Worm (Caenorhabditis elegans) whole organism, late embryonic: ENCODE results near the gene col-40.

Source experiments
- C38D4.7 ChIP-seq: fragments of 200-800 bp; sonication (Bioruptor generic); optimal IDR thresholded peaks from 2 replicates; lab custom pipeline; 2018; ENCODE audit warnings: mild to moderate bottlenecking, missing genetic modification characterization, moderate library complexity, missing compliant biosample characterization
- K02D7.2 ChIP-seq: sonication (generic microtip); optimal IDR thresholded peaks from 2 replicates; lab custom pipeline; 2017; ENCODE audit warnings: mild to moderate bottlenecking, missing genetic modification characterization, missing compliant biosample characterization
- ceh-18 ChIP-seq: sonication (generic microtip); optimal IDR thresholded peaks from 2 replicates; lab custom pipeline; 2016; ENCODE audit warnings: missing genetic modification characterization, missing compliant biosample characterization
- ceh-2 ChIP-seq: sonication (generic microtip); optimal IDR thresholded peaks from 2 replicates; lab custom pipeline; 2016; ENCODE audit warnings: missing genotype, missing genetic modification characterization, missing compliant biosample characterization
- ceh-22 ChIP-seq: sonication (generic microtip); optimal IDR thresholded peaks from 2 replicates; lab custom pipeline; 2017; ENCODE audit warnings: missing biosample characterization, missing genetic modification characterization
- ceh-24 ChIP-seq: sonication (generic microtip); optimal IDR thresholded peaks from 2 replicates; lab custom pipeline; 2016; ENCODE audit warnings: mild to moderate bottlenecking, missing genetic modification characterization, missing compliant biosample characterization
- ceh-30 ChIP-seq: fragments of 150-350 bp; optimal IDR thresholded peaks from 2 replicates; lab custom pipeline; 2014; ENCODE audit warnings: missing biosample characterization, missing genetic modification characterization
- ceh-48 ChIP-seq: sonication (generic microtip); optimal IDR thresholded peaks from 2 replicates; lab custom pipeline; 2016; ENCODE audit warnings: missing genetic modification characterization, inconsistent platforms, missing compliant biosample characterization
- ceh-6 ChIP-seq: fragments of 200-800 bp; sonication (Bioruptor generic); optimal IDR thresholded peaks from 2 replicates; lab custom pipeline; 2018; ENCODE audit warnings: mild to moderate bottlenecking, missing genetic modification characterization, missing compliant biosample characterization
- ceh-9 ChIP-seq: sonication (generic microtip); optimal IDR thresholded peaks from 2 replicates; lab custom pipeline; 2016; ENCODE audit warnings: mild to moderate bottlenecking, missing genetic modification characterization, inconsistent platforms, missing compliant biosample characterization
- che-1 ChIP-seq: sonication (generic microtip); optimal IDR thresholded peaks from 2 replicates; lab custom pipeline; 2016; ENCODE audit warnings: mild to moderate bottlenecking, missing genetic modification characterization, missing compliant biosample characterization
- dmd-4 ChIP-seq: sonication (generic microtip); optimal IDR thresholded peaks from 2 replicates; lab custom pipeline; 2016; ENCODE audit warnings: borderline replicate concordance, missing genetic modification characterization, missing compliant biosample characterization
- dve-1 ChIP-seq: sonication (generic microtip); optimal IDR thresholded peaks from 2 replicates; lab custom pipeline; 2017; ENCODE audit warnings: antibody characterized with exemption, mild to moderate bottlenecking, missing genetic modification characterization, missing compliant biosample characterization
- elt-2 ChIP-seq: sonication (generic microtip); optimal IDR thresholded peaks from 2 replicates; lab custom pipeline; 2016; ENCODE audit warnings: missing genetic modification reagents, missing genetic modification characterization, missing compliant biosample characterization
- elt-4 ChIP-seq: sonication (generic microtip); optimal IDR thresholded peaks from 2 replicates; lab custom pipeline; 2016; ENCODE audit warnings: missing genetic modification characterization, missing compliant biosample characterization
- eyg-1 ChIP-seq: sonication (generic microtip); optimal IDR thresholded peaks from 2 replicates; lab custom pipeline; 2016; ENCODE audit warnings: missing genotype, missing genetic modification characterization, missing compliant biosample characterization
- fax-1 ChIP-seq: sonication (generic microtip); optimal IDR thresholded peaks from 2 replicates; lab custom pipeline; 2016; ENCODE audit warnings: missing genotype, missing genetic modification characterization, missing compliant biosample characterization
- fkh-10 ChIP-seq: fragments of 150-350 bp; optimal IDR thresholded peaks from 2 replicates; lab custom pipeline; 2014; ENCODE audit warnings: missing biosample characterization, missing genetic modification reagents, missing genetic modification characterization
- fkh-6 ChIP-seq: sonication (generic microtip); optimal IDR thresholded peaks from 2 replicates; lab custom pipeline; 2016; ENCODE audit warnings: missing genetic modification characterization, missing compliant biosample characterization
- gmeb-2 ChIP-seq: sonication (generic microtip); optimal IDR thresholded peaks from 2 replicates; lab custom pipeline; 2016; ENCODE audit warnings: missing genetic modification characterization, inconsistent platforms, missing compliant biosample characterization
- hlh-13 ChIP-seq: fragments of 200-800 bp; sonication (Bioruptor generic); optimal IDR thresholded peaks from 2 replicates; lab custom pipeline; 2018; ENCODE audit warnings: mild to moderate bottlenecking, missing genetic modification characterization, missing compliant biosample characterization
- hlh-6 ChIP-seq: sonication (generic microtip); optimal IDR thresholded peaks from 2 replicates; lab custom pipeline; 2016; ENCODE audit warnings: missing genotype, missing genetic modification characterization, missing compliant biosample characterization
- hlh-8 ChIP-seq: sonication (generic microtip); optimal IDR thresholded peaks from 2 replicates; lab custom pipeline; 2016; ENCODE audit warnings: missing genotype, missing genetic modification characterization, missing compliant biosample characterization
- lin-11 ChIP-seq: fragments of 200-800 bp; sonication (Bioruptor generic); optimal IDR thresholded peaks from 2 replicates; lab custom pipeline; 2018; ENCODE audit warnings: mild to moderate bottlenecking, missing genetic modification characterization, missing compliant biosample characterization
- mec-3 ChIP-seq: sonication (generic microtip); optimal IDR thresholded peaks from 2 replicates; lab custom pipeline; 2016; ENCODE audit warnings: borderline replicate concordance, missing genetic modification characterization, missing compliant biosample characterization
- nhr-11 ChIP-seq: fragments of 150-350 bp; optimal IDR thresholded peaks from 2 replicates; lab custom pipeline; 2014; ENCODE audit warnings: missing biosample characterization, missing genetic modification characterization
- npax-4 ChIP-seq: sonication (generic microtip); optimal IDR thresholded peaks from 2 replicates; lab custom pipeline; 2016; ENCODE audit warnings: missing genetic modification characterization, missing compliant biosample characterization
- odd-2 ChIP-seq: sonication (generic microtip); optimal IDR thresholded peaks from 2 replicates; lab custom pipeline; 2017; ENCODE audit warnings: antibody characterized with exemption, mild to moderate bottlenecking, missing genetic modification characterization, missing compliant biosample characterization
- pag-3 ChIP-seq: sonication (generic microtip); optimal IDR thresholded peaks from 2 replicates; lab custom pipeline; 2016; ENCODE audit warnings: missing compliant biosample characterization, missing genetic modification characterization, borderline replicate concordance
- pha-4 ChIP-seq: fragments of 150-350 bp; optimal IDR thresholded peaks from 2 replicates; lab custom pipeline; 2018; ENCODE audit warnings: missing biosample characterization, missing genetic modification reagents, missing genetic modification characterization
- pros-1 ChIP-seq: fragments of 150-350 bp; optimal IDR thresholded peaks from 2 replicates; lab custom pipeline; 2014; ENCODE audit warnings: missing biosample characterization, missing genetic modification reagents, missing genetic modification characterization
- rnt-1 ChIP-seq: sonication (generic microtip); optimal IDR thresholded peaks from 2 replicates; lab custom pipeline; 2016; ENCODE audit warnings: missing genetic modification characterization, missing compliant biosample characterization
- sdc-2 ChIP-seq: sonication (generic microtip); optimal IDR thresholded peaks from 2 replicates; lab custom pipeline; 2016; ENCODE audit warnings: missing genotype, missing genetic modification characterization, missing compliant biosample characterization
- sox-4 ChIP-seq: sonication (generic microtip); optimal IDR thresholded peaks from 2 replicates; lab custom pipeline; 2017; ENCODE audit warnings: mild to moderate bottlenecking, missing genetic modification characterization, inconsistent platforms, missing compliant biosample characterization
- tbx-7 ChIP-seq: sonication (generic microtip); optimal IDR thresholded peaks from 2 replicates; lab custom pipeline; 2016; ENCODE audit warnings: missing genotype, missing genetic modification characterization, missing compliant biosample characterization
- ttx-3 ChIP-seq: sonication (generic microtip); optimal IDR thresholded peaks from 2 replicates; lab custom pipeline; 2016; ENCODE audit warnings: missing genetic modification reagents, missing genetic modification characterization, missing compliant biosample characterization
- unc-3 ChIP-seq, 2 experiments: fragments of 200-800 bp in 1 of 2; sonication (Bioruptor generic) in 1 of 2; sonication (generic microtip) in 1 of 2; conservative IDR thresholded peaks in 1 of 2; optimal IDR thresholded peaks in 1 of 2; 2 replicates each; pipeline versions ENCODE4 v1.3.6 to Lab custom; 2016 to 2022; ENCODE audit warnings: missing compliant biosample characterization in 2 of 2, missing genetic modification characterization in 2 of 2, missing genetic modification reagents in 1 of 2
- unc-42 ChIP-seq: sonication (generic microtip); optimal IDR thresholded peaks from 2 replicates; lab custom pipeline; 2016; ENCODE audit warnings: missing genotype, missing genetic modification characterization, missing compliant biosample characterization
- unc-55 ChIP-seq: sonication (generic microtip); optimal IDR thresholded peaks from 2 replicates; lab custom pipeline; 2017; ENCODE audit warnings: missing biosample characterization, missing genetic modification reagents, missing genetic modification characterization
- unc-86 ChIP-seq: sonication (generic microtip); optimal IDR thresholded peaks from 2 replicates; lab custom pipeline; 2016; ENCODE audit warnings: missing genetic modification characterization, missing compliant biosample characterization
- zip-5 ChIP-seq: sonication (generic microtip); optimal IDR thresholded peaks from 2 replicates; lab custom pipeline; 2016; ENCODE audit warnings: missing genetic modification characterization, missing compliant biosample characterization
- ztf-16 ChIP-seq: sonication (generic microtip); optimal IDR thresholded peaks from 2 replicates; lab custom pipeline; 2017; ENCODE audit warnings: missing genetic modification characterization, missing compliant biosample characterization

The col-40 gene

DNA sequence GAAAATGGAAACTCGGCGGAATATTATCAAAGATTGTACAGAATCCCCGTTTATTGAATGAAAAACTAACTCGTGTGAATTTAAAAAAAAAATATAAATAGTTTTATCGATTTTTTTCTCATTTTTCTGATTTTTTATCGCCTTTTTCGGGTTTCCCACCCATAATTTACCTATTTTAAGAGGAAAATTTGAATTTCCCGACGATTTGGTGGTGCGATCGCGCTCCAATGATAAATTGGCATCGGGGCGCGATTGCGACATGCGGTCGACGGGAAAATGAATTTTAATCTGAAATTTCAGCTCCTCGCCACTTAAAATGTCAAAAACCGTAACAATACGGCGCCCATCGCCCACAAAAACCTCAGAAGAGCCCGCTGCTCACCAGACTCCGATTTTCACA lies 20.9 kb upstream of the col-40 start, which contains the start of gene taf-6.1:
Gene taf-6.1 (plus strand): TSS at position 301 of the 400 bp plus-strand sequence.
- TF ChIP-seq fkh-6 (tag; lab: Kevin White, UChicago), result no peak
- no peak for TF ChIP-seq unc-3 (GFP tag; conservative IDR thresholded peaks at IDR 0.05; lab: Robert Waterston, UW)
- no peak for TF ChIP-seq unc-3 (tag; optimal IDR thresholded peaks at IDR 0.05; lab: Kevin White, UChicago)
- no peak for TF ChIP-seq hlh-8 (tag; lab: Kevin White, UChicago)
- no peak for TF ChIP-seq ceh-9 (tag; lab: Kevin White, UChicago)
- TF ChIP-seq dve-1, result no peak
- TF ChIP-seq ttx-3, result no peak
- TF ChIP-seq fax-1 (tag; lab: Kevin White, UChicago), result no peak
- TF ChIP-seq unc-55 (GFP tag; lab: Kevin White, UChicago), result no peak
- no peak for TF ChIP-seq unc-86 (tag; lab: Kevin White, UChicago)
- TF ChIP-seq K02D7.2, result no peak
- TF ChIP-seq npax-4 (tag; lab: Kevin White, UChicago), result no peak
- TF ChIP-seq ceh-6, result no peak
- TF ChIP-seq ceh-18 (tag; lab: Kevin White, UChicago), result no peak
- no peak for TF ChIP-seq eyg-1 (tag; lab: Kevin White, UChicago)
- no peak for TF ChIP-seq C38D4.7 (GFP tag; lab: Kevin White, UChicago)
- no peak for TF ChIP-seq ceh-48 (tag; lab: Kevin White, UChicago)
- TF ChIP-seq pros-1 (tag; lab: Kevin White, UChicago), result no peak
- no peak for TF ChIP-seq ceh-22 (tag; lab: Kevin White, UChicago)
- TF ChIP-seq elt-2, result no peak
- no peak for TF ChIP-seq hlh-13

DNA sequence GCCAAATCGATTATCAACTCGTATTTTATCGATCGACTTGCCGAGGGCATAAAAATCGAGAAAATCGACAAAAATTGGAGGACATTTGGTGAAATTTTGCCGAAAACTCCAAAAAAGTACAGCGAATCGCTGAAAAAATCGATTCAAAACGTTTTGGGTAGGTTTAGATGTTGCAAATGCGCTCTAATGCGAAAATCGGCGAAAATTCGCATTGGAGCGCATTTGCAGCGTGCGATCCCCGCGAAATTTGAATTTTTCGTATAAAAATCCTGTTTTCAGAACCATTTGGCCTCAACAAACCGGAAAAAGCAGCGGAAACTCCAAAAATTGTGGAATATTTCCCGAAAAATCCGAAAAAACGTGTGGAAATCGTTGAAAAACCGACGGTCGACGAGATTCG lies 19.7 kb upstream of the col-40 start:
- TF ChIP-seq K02D7.2 (no peak), gmeb-2 (tag; lab: Kevin White, UChicago) (no peak), dve-1 (no peak), eyg-1 (tag; lab: Kevin White, UChicago) (no peak), fkh-6 (tag; lab: Kevin White, UChicago) (no peak), dmd-4 (tag; lab: Kevin White, UChicago) (no peak), pag-3 (tag; lab: Kevin White, UChicago) (no peak), sox-4 (tag; lab: Kevin White, UChicago) (no peak), hlh-6 (tag; lab: Kevin White, UChicago) (no peak), elt-4 (no peak), nhr-11 (tag; lab: Kevin White, UChicago) (no peak), fkh-10 (GFP tag; lab: Kevin White, UChicago) (no peak), lin-11 (tag; lab: Kevin White, UChicago) (no peak), odd-2 (tag; lab: Kevin White, UChicago) (no peak)

DNA sequence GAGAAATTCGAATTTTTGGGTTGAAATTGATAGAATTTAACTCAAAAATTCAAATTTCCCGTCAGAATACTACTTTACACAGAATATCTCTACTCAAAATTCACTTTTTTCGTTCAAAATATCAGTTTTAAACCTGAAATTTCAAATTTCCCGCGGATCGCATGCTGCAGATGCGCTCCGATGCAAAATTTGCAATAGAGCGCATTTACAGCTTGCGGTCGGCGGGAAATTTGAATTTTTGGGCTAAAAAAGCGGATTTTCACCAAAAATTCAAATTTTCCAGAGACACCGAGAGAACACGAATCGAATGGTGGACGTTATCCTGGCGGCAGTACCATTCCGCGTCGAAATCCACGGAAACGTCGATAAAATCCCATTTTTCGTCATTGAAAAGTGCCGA lies 18.0 kb upstream of the col-40 start:
- TF ChIP-seq ttx-3 (no peak), ceh-24 (tag; lab: Kevin White, UChicago) (no peak), ceh-48 (tag; lab: Kevin White, UChicago) (no peak), ceh-9 (tag; lab: Kevin White, UChicago) (no peak), che-1 (tag; lab: Kevin White, UChicago) (no peak), sdc-2 (no peak), C38D4.7 (GFP tag; lab: Kevin White, UChicago) (no peak), tbx-7 (tag; lab: Kevin White, UChicago) (no peak), ceh-30 (tag; lab: Kevin White, UChicago) (no peak), rnt-1 (no peak), unc-42 (tag; lab: Kevin White, UChicago) (no peak)
- TF ChIP-seq, all 69 proteins: peak for 0

DNA sequence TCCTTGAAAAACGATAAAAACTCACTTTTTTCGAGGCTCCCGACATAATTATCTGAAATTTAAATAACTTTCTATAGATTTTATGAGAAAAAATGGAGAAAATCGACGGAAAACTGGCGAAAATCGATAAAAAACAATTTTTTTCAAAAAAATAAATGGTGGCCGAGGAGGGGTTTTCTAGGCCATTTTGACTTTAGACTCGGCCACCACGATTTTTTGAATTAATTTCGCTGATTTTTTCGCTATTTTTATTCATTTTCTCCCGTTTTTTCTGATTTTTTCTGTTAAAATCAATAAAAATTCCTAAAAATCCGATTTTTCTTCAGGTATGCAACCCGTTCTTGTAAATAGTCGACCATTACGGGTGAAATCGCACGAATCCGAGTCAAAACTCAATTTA lies 16.4 kb upstream of the col-40 start, which contains the start of the genes sut-1 and eri-3:
Gene sut-1 (minus strand): TSS at position 58 of the 400 bp plus-strand sequence.
Gene eri-3 (plus strand): TSS at position 327 of the 400 bp plus-strand sequence.
- TF ChIP-seq fkh-10 (GFP tag; lab: Kevin White, UChicago) (no peak), zip-5 (tag; lab: Kevin White, UChicago) (no peak), sox-4 (tag; lab: Kevin White, UChicago) (no peak), nhr-11 (tag; lab: Kevin White, UChicago) (no peak), mec-3 (no peak), ceh-2 (tag; lab: Kevin White, UChicago) (no peak), ztf-16 (tag; lab: Kevin White, UChicago) (no peak), elt-4 (no peak), ceh-9 (tag; lab: Kevin White, UChicago) (no peak), fax-1 (tag; lab: Kevin White, UChicago) (no peak), pha-4 (tag; lab: Kevin White, UChicago) (no peak), tbx-7 (tag; lab: Kevin White, UChicago) (no peak), rnt-1 (no peak), fkh-6 (tag; lab: Kevin White, UChicago) (no peak)
